Fruit fly (Drosophila melanogaster) Kc167 (cell line): ENCODE results near the gene CG7914.

Experiments
- Myc ChIP-seq: fragments of >200 bp; optimal IDR thresholded peaks from 2 replicates; lab custom pipeline; 2017; ENCODE audit warnings: missing external identifiers
- Sin3A ChIP-seq: fragments of >200 bp; optimal IDR thresholded peaks from 2 replicates; lab custom pipeline; 2018; ENCODE audit warnings: missing external identifiers
- h ChIP-seq: fragments of >200 bp; optimal IDR thresholded peaks from 3 replicates; lab custom pipeline; 2018; ENCODE audit warnings: missing external identifiers
- insv ChIP-seq: fragments of >200 bp; optimal IDR thresholded peaks from 3 replicates; lab custom pipeline; 2018; ENCODE audit warnings: missing external identifiers
- psq ChIP-seq: fragments of >200 bp; optimal IDR thresholded peaks from 2 replicates; lab custom pipeline; 2017; ENCODE audit warnings: missing external identifiers
- ttk ChIP-seq: sonication (Bioruptor generic); optimal IDR thresholded peaks from 2 replicates; lab custom pipeline; 2017; ENCODE audit warnings: missing external identifiers

Gene CG7914

DNA sequence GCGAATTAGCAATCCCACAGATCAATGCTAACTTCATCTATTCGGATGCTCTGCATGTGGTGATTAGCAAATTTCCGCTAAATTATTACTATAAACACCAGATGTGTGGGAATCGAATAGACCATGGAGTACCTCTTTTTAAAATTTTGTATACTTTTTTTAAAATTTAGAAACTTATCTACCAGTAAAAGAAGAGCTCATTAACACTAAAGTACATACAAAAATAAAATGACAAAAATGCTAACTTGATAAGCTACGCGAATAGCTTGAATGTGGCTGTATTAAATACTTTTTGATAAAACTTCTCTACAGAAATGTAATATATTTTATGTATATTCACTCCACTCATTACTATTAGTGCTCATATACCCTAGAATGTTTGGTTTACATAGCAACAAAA, 19.2 kb downstream of the CG7914 start:
- TF ChIP-seq psq (no peak), ttk (lab: Kevin White, UChicago) (no peak), h (lab: Kevin White, UChicago) (no peak), Sin3A (no peak), insv (no peak), Myc (lab: Kevin White, UChicago) (no peak)

DNA sequence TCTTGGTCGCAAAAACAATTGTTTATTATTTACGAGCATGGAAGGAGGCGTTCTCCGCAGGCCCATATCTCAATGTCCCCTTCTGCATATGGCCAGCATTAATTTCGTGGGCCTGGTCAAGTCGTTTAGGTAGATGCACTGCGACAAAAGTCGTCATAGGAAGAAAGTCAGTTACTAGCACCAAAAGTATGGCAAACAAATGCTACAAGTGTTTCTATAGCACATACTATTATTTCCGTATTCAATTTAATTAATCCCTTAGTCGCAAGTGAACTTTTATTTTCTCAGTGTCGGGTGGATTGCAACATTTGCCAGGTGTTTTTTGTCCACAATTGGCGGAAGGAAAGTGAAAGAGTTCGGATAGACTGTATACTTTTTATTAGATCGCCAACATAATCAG, 20.3 kb downstream of the CG7914 start:
- no peak for TF ChIP-seq Sin3A
- TF ChIP-seq insv = no peak
- TF ChIP-seq h (lab: Kevin White, UChicago) = no peak
- no peak for TF ChIP-seq ttk (lab: Kevin White, UChicago)
- TF ChIP-seq psq = no peak
- TF ChIP-seq Myc (lab: Kevin White, UChicago) = no peak

DNA sequence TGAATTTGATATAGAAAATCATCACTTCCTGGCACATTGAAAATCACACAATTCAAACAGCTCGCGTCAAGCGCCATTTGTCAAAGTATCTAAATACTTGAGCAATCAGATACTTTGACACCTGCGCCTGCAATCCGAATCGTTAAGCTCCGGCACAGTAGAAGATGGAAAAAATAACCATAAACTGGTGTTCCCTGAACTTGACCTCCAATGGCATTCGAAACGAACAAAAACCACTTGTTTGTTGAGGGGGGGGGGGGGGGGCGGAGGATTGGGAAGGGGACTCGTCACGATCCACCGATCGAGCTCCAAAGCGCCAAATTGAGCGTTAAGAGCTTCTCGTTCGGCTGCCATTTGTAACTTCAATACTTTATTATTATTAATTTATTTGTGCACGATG, 21.3 kb downstream of the CG7914 start:
- TF ChIP-seq Myc (lab: Kevin White, UChicago) (no peak), psq (no peak), insv (no peak), Sin3A (no peak), h (lab: Kevin White, UChicago) (no peak), ttk (lab: Kevin White, UChicago) (no peak)

DNA sequence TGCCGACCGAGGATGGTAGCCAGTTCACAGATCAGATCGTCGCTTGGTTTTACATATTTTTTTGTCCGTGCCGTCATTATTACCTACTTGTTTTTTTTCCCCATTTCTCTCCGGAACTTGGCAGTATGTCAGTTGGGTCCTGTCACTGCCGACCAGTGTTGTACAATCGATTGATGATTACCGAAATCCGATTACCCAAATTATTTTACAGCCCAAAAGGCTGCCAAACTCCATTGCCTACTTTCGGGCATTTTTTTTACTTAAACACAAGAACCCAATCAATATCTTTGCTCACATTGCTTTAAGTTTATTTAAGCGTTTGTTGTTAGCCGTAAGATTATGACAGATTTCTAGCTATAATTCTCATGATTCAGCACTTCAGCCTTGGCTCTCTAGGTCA, 22.5 kb downstream of the CG7914 start, which contains the start of gene Inx5:
TSS of gene Inx5 (minus strand) at position 93 of the 400 bp plus-strand sequence.
- TF ChIP-seq Sin3A = no peak
- TF ChIP-seq ttk (lab: Kevin White, UChicago) = no peak
- no peak for TF ChIP-seq Myc (lab: Kevin White, UChicago)
- no peak for TF ChIP-seq insv
- TF ChIP-seq h (lab: Kevin White, UChicago) = no peak
- TF ChIP-seq psq = no peak

DNA sequence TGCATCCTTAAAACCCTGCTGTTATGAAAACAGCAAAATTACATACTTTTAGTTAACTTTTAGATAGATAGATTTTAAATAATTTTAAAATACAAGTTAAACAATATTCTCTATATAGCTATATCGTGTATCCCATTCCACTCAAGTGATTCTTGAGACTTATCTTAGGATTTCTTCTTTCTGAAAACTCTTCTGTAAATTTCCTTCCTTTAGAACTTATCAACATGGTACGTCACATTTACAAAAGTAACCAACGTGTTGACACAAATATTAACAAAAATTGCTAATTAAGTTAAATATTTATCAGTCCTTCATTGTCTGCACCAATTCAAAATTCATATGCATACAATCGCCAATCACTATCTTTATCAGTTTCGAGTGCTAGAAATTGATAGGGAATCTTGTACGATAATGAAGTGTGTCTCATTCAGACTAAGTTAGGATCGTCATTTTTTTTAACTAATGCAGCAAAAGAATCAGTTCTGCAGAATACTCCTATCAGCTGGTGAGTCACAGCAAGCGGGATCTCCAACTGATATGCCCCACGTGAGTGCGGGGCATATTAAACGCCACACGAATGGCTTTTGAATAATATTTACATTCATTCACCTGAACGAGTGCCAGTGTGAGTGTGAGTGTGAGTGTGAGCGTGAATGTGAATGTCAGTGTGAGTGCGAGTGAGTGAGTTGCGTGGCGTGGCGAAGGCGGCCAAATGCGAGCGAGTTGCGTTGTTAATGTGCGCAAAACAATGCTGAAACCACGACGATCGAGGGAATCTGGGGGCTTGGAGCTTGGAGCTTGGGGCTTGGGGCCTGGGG, 25.5 kb downstream of the CG7914 start:
- TF ChIP-seq ttk (lab: Kevin White, UChicago) (no peak), Myc (lab: Kevin White, UChicago) (no peak), psq (no peak), Sin3A (no peak), insv (no peak), h (lab: Kevin White, UChicago) (no peak)

DNA sequence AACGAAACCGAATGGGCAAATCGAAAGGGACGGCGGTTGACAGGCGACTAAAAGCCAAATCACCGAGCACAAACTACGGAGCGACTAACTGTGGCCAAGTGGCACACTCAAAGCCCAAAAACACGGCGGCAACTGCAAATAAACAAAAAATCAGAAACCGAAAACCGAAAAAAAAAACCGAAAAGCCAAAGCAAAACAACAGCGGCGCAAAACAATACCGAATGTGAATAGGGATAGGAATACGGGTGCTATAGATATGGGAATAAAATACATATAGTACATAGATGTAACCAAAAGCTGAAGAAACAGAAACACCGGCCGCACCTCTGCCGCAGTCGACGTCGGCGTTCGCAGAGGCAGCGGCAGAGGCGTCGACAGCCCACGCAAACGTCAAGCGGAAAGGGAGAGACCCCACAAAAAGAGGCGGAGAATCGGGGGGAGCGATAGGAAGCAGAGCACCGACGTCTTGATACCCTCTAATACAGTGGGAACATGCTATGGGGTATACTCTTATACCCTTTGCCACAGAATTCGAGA, 26.1 kb downstream of the CG7914 start, which contains the start of gene RhoGAP18B:
TSS of gene RhoGAP18B (minus strand) at position 51 of the 537 bp plus-strand sequence.
- TF ChIP-seq psq = no peak
- no peak for TF ChIP-seq insv
- TF ChIP-seq Myc (lab: Kevin White, UChicago) = no peak
- no peak for TF ChIP-seq Sin3A
- no peak for TF ChIP-seq h (lab: Kevin White, UChicago)
- TF ChIP-seq ttk (lab: Kevin White, UChicago) = no peak

DNA sequence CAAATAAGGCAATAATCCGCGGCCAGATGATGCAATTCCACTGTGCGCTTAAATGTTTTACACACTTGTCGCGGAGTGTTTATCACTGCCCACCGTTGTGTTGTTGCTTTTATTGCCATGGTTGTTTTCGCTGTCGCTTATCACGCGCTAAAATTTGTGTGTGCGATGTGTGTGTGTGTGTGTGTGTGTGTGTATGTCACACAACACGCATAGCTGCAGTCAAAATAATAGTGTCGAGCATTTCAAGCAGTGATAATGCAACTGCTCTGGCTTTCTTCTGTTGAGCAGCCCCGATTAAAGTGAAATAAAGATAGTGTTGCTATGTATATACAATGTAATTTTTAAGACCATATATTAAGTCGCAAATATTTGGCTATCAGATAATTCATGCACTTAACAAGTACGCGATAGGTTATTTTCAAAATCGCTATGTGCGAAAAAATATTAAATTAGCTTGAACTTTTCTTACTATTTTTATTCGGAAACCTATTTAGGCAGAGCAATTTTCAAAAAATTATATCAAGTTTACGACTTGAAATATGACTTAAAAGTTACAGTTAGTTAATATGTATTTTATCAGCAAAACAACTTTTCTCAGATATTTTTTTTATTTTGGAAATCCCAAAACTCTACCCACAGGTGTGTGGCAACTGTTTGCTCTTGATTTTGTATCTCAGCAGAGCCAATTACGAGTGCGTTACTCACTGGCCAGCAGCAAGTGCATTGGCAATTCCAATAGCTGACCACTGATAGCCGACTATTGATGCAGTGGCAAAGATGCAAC, 26.9 kb downstream of the CG7914 start:
- TF ChIP-seq Sin3A (no peak), ttk (lab: Kevin White, UChicago) (no peak), Myc (lab: Kevin White, UChicago) (no peak), psq (no peak), insv (no peak), h (lab: Kevin White, UChicago) (no peak)

DNA sequence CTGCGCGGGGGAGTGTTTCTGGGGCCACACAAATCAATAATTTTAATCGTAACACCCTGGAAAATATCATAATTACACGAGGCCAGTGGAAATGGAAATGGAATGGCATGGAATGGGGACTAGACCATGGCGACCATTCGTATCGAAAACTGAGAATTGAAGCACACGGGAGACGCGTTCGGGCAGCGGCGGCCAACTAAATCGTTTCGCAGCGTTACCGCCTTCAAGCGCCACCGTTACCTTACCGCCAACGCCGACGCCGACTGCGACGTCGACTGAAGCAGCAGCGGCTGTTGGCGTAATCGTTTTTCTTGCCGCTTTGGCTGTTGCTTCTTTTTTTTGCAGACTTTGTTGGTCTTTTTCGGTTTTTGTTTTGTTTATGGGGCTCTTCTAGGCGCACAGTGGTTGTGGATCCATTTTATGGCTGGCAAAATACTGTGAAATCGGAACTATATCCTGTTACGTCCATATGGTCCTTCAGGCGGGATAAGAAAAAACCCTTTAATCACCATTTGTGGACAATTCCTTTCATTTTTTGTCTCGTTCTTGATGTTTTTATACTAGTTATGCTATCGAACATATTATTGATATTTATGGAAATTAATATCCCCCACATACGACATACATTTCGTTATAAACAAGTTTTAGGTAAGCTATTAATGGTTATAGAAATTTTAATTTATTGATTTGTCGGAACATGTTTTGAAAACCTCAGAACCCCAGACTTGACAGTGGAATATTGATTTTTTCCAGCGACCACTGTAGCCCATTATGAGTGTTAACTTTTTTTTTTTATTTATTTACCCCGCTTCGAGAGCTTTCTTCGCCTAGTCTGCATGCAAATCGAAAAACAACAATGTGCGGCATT, 27.9 kb downstream of the CG7914 start:
- TF ChIP-seq h (lab: Kevin White, UChicago) (no peak), Myc (lab: Kevin White, UChicago) (no peak), Sin3A (no peak), ttk (lab: Kevin White, UChicago) (no peak), insv (no peak), psq (no peak)

DNA sequence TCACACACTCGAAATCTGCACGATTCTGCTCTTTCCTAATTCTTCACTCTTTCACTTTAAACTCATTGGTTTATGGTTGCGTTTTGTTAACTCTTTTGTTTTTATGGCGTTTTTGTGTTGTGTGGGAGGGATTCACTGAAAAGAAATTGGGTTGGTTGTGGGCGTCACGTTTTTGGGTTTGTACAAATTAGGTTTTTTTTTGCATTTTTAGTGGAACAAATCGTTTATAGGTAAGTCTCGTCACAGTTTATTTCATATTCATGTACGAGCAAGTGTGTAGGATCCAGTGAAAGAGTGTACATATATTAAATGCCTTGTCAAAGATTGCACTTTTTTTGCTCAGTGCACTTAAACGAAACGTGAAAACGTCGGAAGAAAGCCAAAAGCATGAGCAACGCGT, 28.5 kb downstream of the CG7914 start:
- no peak for TF ChIP-seq psq

DNA sequence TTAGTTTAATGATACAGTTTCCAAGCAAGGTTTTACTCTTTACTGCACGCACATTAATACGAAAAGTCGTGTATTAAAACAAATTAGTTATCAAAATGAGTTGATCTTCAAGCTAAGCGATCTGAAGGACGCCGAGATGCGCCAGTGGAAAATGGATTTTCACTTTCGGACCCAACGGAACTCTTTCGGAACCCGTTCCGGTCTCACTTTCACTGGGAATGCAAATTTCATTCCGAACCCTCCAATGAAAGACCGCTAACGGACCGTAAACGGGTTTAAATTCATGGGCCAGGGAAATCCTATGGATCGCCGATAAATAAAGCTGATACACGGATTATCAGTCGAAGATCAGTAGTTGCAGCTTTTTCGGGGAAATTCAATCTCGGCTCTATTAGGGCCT, 29.8 kb downstream of the CG7914 start:
- TF ChIP-seq psq (no peak), insv (no peak)

DNA sequence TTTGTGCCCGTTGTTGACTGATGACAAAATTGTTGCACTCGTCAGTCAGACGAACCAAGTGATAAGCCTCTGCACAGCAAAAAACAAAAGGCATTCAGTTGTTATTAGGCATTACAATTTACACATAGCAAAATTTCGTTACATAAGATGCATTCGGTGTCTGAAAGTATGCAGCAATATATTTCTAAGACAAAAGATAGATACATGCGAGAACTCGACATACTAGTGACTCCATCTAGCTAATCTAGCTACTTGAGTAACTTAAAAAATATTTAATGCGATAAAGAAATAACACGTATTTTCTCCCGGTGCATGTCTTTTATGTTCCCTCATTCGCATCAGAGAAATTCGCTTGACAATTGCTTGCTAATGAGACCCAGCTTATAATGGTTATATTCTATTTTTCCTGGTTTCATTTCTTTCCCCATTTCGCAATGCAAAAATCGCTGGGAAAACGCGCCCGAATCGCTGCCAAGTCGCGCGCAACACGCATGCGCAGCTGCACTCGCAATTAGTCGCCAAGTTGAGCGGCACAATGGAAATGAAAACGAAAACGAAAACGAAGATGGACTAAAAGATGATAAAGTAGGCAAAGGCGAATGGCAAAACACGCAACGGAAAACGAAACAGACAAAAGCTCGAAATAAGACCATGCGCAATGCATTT, 30.9 kb downstream of the CG7914 start:
- TF ChIP-seq ttk (lab: Kevin White, UChicago) = no peak
- no peak for TF ChIP-seq Sin3A
- TF ChIP-seq h (lab: Kevin White, UChicago) = no peak
- no peak for TF ChIP-seq insv
- TF ChIP-seq psq = no peak
- TF ChIP-seq Myc (lab: Kevin White, UChicago) = no peak
